Fruit fly (Drosophila melanogaster): ENCODE data around the gene CG10333.

DNA sequence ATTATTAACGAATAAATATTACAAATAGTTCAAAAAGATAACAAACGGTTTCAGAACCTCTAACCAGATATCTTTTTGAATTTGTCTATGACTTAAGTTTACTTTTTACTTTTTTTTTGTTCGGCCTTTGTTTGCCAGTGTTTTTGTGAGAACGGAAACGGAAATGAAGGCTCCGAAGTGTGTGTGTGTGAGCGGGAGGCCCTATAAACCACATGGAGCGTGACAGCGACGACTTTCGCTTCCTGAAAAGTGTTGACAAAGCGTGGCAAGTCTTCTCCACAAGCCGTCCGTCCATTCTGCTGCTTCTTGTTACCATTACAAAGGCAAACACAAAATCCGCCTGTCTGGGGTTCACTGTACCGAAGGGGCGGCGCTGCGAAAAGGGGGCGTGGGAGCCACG, 42.2 kb upstream of the CG10333 start:
- TF ChIP-seq CG7045 (GFP tag; optimal IDR thresholded peaks at IDR 0.05) (no peak), Hr96 (GFP tag; optimal IDR thresholded peaks at IDR 0.05) (no peak), cic (GFP tag; optimal IDR thresholded peaks at IDR 0.05) (no peak), CG1620 (GFP tag; optimal IDR thresholded peaks at IDR 0.05) (no peak), pad (GFP tag; optimal IDR thresholded peaks at IDR 0.05) (no peak), CG12768 (GFP tag; optimal IDR thresholded peaks at IDR 0.05) (no peak), Clk (GFP tag; optimal IDR thresholded peaks at IDR 0.05) (no peak), ovo (GFP tag; optimal IDR thresholded peaks at IDR 0.05) (no peak)
